Worm (Caenorhabditis elegans) whole organism, L1 larva: ENCODE measurements around the gene hda-11.

Experiments used
- F16B12.6 ChIP-seq: fragments of 150-350 bp; optimal IDR thresholded peaks from 2 replicates; lab custom pipeline; 2014; ENCODE audit warnings: missing biosample characterization, missing genetic modification characterization
- aly-2 ChIP-seq: fragments of 150-350 bp; optimal IDR thresholded peaks from 2 replicates; lab custom pipeline; 2014; ENCODE audit warnings: missing biosample characterization, missing genetic modification characterization
- blmp-1 ChIP-seq: fragments of 150-350 bp; optimal IDR thresholded peaks from 2 replicates; lab custom pipeline; 2014; ENCODE audit warnings: missing biosample characterization, missing genetic modification characterization
- ceh-8 ChIP-seq: fragments of 200-800 bp; sonication (Bioruptor generic); optimal IDR thresholded peaks from 2 replicates; lab custom pipeline; 2018; ENCODE audit warnings: mild to moderate bottlenecking, missing genetic modification characterization, moderate library complexity, missing compliant biosample characterization
- ceh-82 ChIP-seq, 3 experiments: fragments of 150-350 bp in 1 of 3; sonication (generic microtip) in 2 of 3; optimal IDR thresholded peaks; 2 replicates each; lab custom pipeline; 2014 to 2017; ENCODE audit warnings: missing biosample characterization in 3 of 3, missing genetic modification characterization in 3 of 3
- ceh-90 ChIP-seq: sonication (generic microtip); optimal IDR thresholded peaks from 2 replicates; lab custom pipeline; 2016; ENCODE audit warnings: missing genetic modification characterization, missing compliant biosample characterization
- ces-1 ChIP-seq: fragments of 150-350 bp; optimal IDR thresholded peaks from 2 replicates; lab custom pipeline; 2014; ENCODE audit warnings: missing biosample characterization, missing genetic modification reagents, missing genetic modification characterization
- dpl-1 ChIP-seq, 3 experiments: fragments of 150-350 bp in 2 of 3; sonication (generic microtip) in 1 of 3; optimal IDR thresholded peaks; 2 replicates each; lab custom pipeline; 2014 to 2017; ENCODE audit warnings: missing biosample characterization in 3 of 3, missing genetic modification characterization in 3 of 3, missing genetic modification reagents in 3 of 3
- efl-1 ChIP-seq, 4 experiments: fragments of 150-350 bp; optimal IDR thresholded peaks in 3 of 4; peaks in 1 of 4; 1 replicate in 1 of 4; 2 replicates in 3 of 4; lab custom pipeline; 2014; ENCODE audit warnings: missing biosample characterization in 2 of 4, missing genetic modification characterization in 2 of 4, missing genetic modification reagents in 2 of 4
- efl-3 ChIP-seq: fragments of 200-800 bp; sonication (Bioruptor generic); optimal IDR thresholded peaks from 2 replicates; lab custom pipeline; 2018; ENCODE audit warnings: mild to moderate bottlenecking, missing genetic modification characterization, missing compliant biosample characterization
- egl-13 ChIP-seq: sonication (generic microtip); optimal IDR thresholded peaks from 2 replicates; lab custom pipeline; 2016; ENCODE audit warnings: missing genotype, missing genetic modification reagents, missing genetic modification characterization, missing compliant biosample characterization
- egl-27 ChIP-seq, 2 experiments: fragments of 150-350 bp in 1 of 2; sonication (generic microtip); optimal IDR thresholded peaks; 3 replicates each; lab custom pipeline; 2017 to 2018; ENCODE audit warnings: missing biosample characterization in 2 of 2, missing genetic modification characterization in 2 of 2, missing genetic modification reagents in 2 of 2
- elt-2 ChIP-seq: sonication (generic microtip); optimal IDR thresholded peaks from 2 replicates; lab custom pipeline; 2016; ENCODE audit warnings: missing genetic modification characterization, mild to moderate bottlenecking, inconsistent platforms, missing compliant biosample characterization, missing genetic modification reagents
- fkh-10 ChIP-seq: sonication (generic microtip); optimal IDR thresholded peaks from 2 replicates; lab custom pipeline; 2017; ENCODE audit warnings: missing biosample characterization, missing genetic modification reagents, missing genetic modification characterization
- fkh-4 ChIP-seq: sonication (generic microtip); optimal IDR thresholded peaks from 2 replicates; lab custom pipeline; 2016; ENCODE audit warnings: missing compliant biosample characterization, missing genetic modification characterization, borderline replicate concordance
- fos-1 ChIP-seq: fragments of 150-350 bp; optimal IDR thresholded peaks from 2 replicates; lab custom pipeline; 2014; ENCODE audit warnings: missing biosample characterization, missing genetic modification characterization
- hpl-2 ChIP-seq: fragments of 150-350 bp; optimal IDR thresholded peaks from 2 replicates; lab custom pipeline; 2014; ENCODE audit warnings: missing biosample characterization, missing genetic modification reagents, missing genetic modification characterization
- irx-1 ChIP-seq: sonication (generic microtip); optimal IDR thresholded peaks from 2 replicates; lab custom pipeline; 2016; ENCODE audit warnings: missing genetic modification characterization, missing compliant biosample characterization
- lin-13 ChIP-seq: fragments of 150-350 bp; optimal IDR thresholded peaks from 2 replicates; lab custom pipeline; 2014; ENCODE audit warnings: missing biosample characterization, missing genetic modification reagents, missing genetic modification characterization
- lin-14 ChIP-seq: fragments of 200-800 bp; sonication (Bioruptor generic); optimal IDR thresholded peaks from 2 replicates; lab custom pipeline; 2018; ENCODE audit warnings: mild to moderate bottlenecking, missing genetic modification characterization, moderate library complexity, missing compliant biosample characterization
- lsy-2 ChIP-seq, 2 experiments: fragments of 150-350 bp; optimal IDR thresholded peaks; 2 replicates each; lab custom pipeline; 2014; ENCODE audit warnings: missing biosample characterization in 2 of 2, missing genetic modification characterization in 2 of 2
- mab-9 ChIP-seq: fragments of 200-800 bp; sonication (Bioruptor generic); IDR thresholded peaks from 2 replicates; pipeline ENCODE4 v1.3.6; 2022; ENCODE audit warnings: missing genetic modification reagents, missing genetic modification characterization, missing compliant biosample characterization
- mdl-1 ChIP-seq, 2 experiments: fragments of 150-350 bp; optimal IDR thresholded peaks; 2 replicates each; lab custom pipeline; 2014 to 2017; ENCODE audit warnings: missing biosample characterization in 2 of 2, missing genetic modification characterization in 2 of 2, inconsistent platforms in 1 of 2
- mep-1 ChIP-seq: fragments of 150-350 bp; optimal IDR thresholded peaks from 2 replicates; lab custom pipeline; 2014; ENCODE audit warnings: missing biosample characterization, missing genetic modification characterization
- nhr-19 ChIP-seq: fragments of 200-800 bp; sonication (Bioruptor generic); conservative IDR thresholded peaks from 2 replicates; pipeline ENCODE4 v1.3.6; 2022; ENCODE audit warnings: missing genetic modification characterization, missing compliant biosample characterization
- nhr-237 ChIP-seq: fragments of 150-350 bp; optimal IDR thresholded peaks from 2 replicates; lab custom pipeline; 2014; ENCODE audit warnings: missing biosample characterization, missing genetic modification characterization
- nhr-28 ChIP-seq: fragments of 150-350 bp; optimal IDR thresholded peaks from 2 replicates; lab custom pipeline; 2014; ENCODE audit warnings: missing biosample characterization, missing genetic modification characterization
- nhr-76 ChIP-seq: sonication (generic microtip); optimal IDR thresholded peaks from 2 replicates; lab custom pipeline; 2017; ENCODE audit warnings: missing biosample characterization, missing genetic modification characterization
- nhr-77 ChIP-seq: fragments of 150-350 bp; optimal IDR thresholded peaks from 2 replicates; lab custom pipeline; 2014; ENCODE audit warnings: missing biosample characterization, missing genetic modification characterization
- nhr-90 ChIP-seq: sonication (generic microtip); optimal IDR thresholded peaks from 2 replicates; lab custom pipeline; 2016; ENCODE audit warnings: mild to moderate bottlenecking, missing genetic modification characterization, missing compliant biosample characterization; ENCODE audit not compliant: poor library complexity
- rnt-1 ChIP-seq: sonication (generic microtip); optimal IDR thresholded peaks from 2 replicates; lab custom pipeline; 2016; ENCODE audit warnings: mild to moderate bottlenecking, missing genetic modification characterization, moderate library complexity, missing compliant biosample characterization
- snu-23 ChIP-seq: sonication (generic microtip); optimal IDR thresholded peaks from 2 replicates; lab custom pipeline; 2016; ENCODE audit warnings: missing genetic modification characterization, missing compliant biosample characterization
- sox-4 ChIP-seq: sonication (generic microtip); optimal IDR thresholded peaks from 2 replicates; lab custom pipeline; 2016; ENCODE audit warnings: missing genetic modification characterization, missing compliant biosample characterization
- tbx-2 ChIP-seq: sonication (generic microtip); optimal IDR thresholded peaks from 2 replicates; lab custom pipeline; 2016; ENCODE audit warnings: missing genetic modification characterization, missing compliant biosample characterization
- tlp-1 ChIP-seq: fragments of 150-350 bp; optimal IDR thresholded peaks from 2 replicates; lab custom pipeline; 2014; ENCODE audit warnings: missing biosample characterization, missing genetic modification characterization
- unc-30 ChIP-seq: sonication (generic microtip); optimal IDR thresholded peaks from 2 replicates; lab custom pipeline; 2017; ENCODE audit warnings: missing biosample characterization, missing genetic modification characterization
- unc-86 ChIP-seq: sonication (generic microtip); optimal IDR thresholded peaks from 2 replicates; lab custom pipeline; 2016; ENCODE audit warnings: missing genetic modification characterization, missing compliant biosample characterization
- unc-98 ChIP-seq: fragments of 200-800 bp; sonication (Bioruptor generic); IDR thresholded peaks from 2 replicates; pipeline ENCODE4 v1.3.6; 2022; ENCODE audit warnings: missing genetic modification characterization, missing compliant biosample characterization
- vab-15 ChIP-seq: sonication (generic microtip); optimal IDR thresholded peaks from 2 replicates; lab custom pipeline; 2017; ENCODE audit warnings: missing genotype, mild to moderate bottlenecking, missing genetic modification characterization, missing compliant biosample characterization
- zip-4 ChIP-seq: fragments of 200-800 bp; sonication (Bioruptor generic); optimal IDR thresholded peaks from 2 replicates; lab custom pipeline; 2018; ENCODE audit warnings: mild to moderate bottlenecking, missing genetic modification characterization, moderate library complexity, missing compliant biosample characterization

The hda-11 gene

ce11 chrV:10514271-10514670, 11.7 kb upstream of the hda-11 start, which contains the start of gene dmsr-8:
TSS of gene dmsr-8 (minus strand) at chrV:10514371.
- TF ChIP-seq elt-2 (no peak), fos-1 (no peak), lin-14 (GFP tag; lab: Kevin White, UChicago) (no peak), mab-9 (GFP tag; lab: Robert Waterston, UW) (no peak), hpl-2 (GFP tag; lab: Kevin White, UChicago) (no peak), snu-23 (GFP tag; lab: Kevin White, UChicago) (no peak)

DNA sequence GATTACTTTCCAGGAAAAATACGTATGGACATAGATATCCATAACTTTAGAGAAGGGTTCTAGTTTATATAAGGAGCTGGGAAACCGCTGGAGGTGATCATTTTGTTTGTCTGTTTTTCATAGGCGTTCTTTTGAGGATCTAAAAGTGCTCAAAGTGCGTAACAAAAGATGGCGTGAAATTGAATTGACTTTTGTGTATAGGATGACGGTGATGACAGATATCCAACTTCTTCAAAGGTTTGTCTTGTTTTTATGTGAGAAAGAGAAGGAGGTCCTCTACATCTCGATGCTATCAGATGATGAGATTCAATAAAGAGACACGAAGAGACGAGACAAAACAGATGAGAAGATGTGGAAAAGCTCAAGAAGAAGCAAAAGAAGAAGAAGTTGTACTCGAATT, 9.3 kb upstream of the hda-11 start:
- TF ChIP-seq unc-86 (tag; lab: Kevin White, UChicago) (no peak), fkh-10 (GFP tag; lab: Kevin White, UChicago) (peak; percentile 51), lin-14 (GFP tag; lab: Kevin White, UChicago) (peak; percentile 24), sox-4 (tag; lab: Kevin White, UChicago) (no peak)

DNA sequence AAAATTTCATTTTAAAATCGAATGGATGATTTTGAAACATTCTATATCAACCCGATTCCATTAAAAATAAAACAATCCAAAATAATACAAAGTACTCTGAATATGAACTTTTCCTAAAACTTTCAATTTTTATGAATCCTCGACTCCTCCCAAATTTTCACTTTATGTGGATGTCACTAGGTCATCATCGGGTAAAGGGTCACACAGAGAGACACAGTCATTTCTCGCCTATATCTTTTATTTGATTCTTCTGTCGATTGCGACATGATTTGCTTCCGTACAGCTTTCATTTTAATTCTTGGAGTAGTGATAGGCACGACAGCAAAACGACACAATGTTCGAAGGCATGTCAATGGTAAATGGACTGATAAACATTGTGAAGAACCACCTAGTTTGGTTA, 2.5 kb downstream of the hda-11 start, which contains the start of gene F25D1.3:
TSS of gene F25D1.3 (plus strand) at position 225 of the 400 bp plus-strand sequence.
- TF ChIP-seq zip-4 (no peak), ceh-90 (tag; lab: Kevin White, UChicago) (no peak), unc-98 (GFP tag; lab: Robert Waterston, UW) (no peak), fkh-10 (GFP tag; lab: Kevin White, UChicago) (no peak), blmp-1 (tag; lab: Kevin White, UChicago) (peak; percentile 96), efl-1 (optimal IDR thresholded peaks at IDR 0.05; lab: Kevin White, UChicago) (no peak), efl-1 (GFP tag; optimal IDR thresholded peaks at IDR 0.05 in 1 of 2; lab: Kevin White, UChicago) (no peak), nhr-76 (no peak)

ce11 chrV:10529600-10529999, 3.6 kb downstream of the hda-11 start:
- TF ChIP-seq blmp-1 (tag; lab: Kevin White, UChicago): peak; percentile 93
- TF ChIP-seq hpl-2 (GFP tag; lab: Kevin White, UChicago): no peak
- no peak for TF ChIP-seq nhr-77

DNA sequence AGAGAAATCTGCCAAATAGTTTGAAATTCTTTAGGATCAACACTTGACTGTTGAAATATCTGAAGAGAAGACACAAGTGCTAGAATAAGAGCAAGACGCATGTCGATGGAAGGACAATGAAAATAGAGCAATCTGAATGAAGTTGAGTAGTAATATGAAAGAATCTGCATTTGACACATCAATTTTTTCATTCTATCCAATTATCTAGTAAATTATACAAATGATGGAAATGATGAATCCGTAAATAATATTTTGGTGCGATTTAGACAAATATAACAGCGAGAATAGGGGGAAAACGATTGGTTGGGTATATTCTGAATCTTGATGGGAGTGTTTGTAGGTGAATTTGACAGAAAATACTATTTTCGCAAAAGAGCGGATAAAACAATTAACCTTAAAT, 6.7 kb downstream of the hda-11 start, which contains the start of gene txt-10:
TSS of gene txt-10 (minus strand) at position 101 of the 400 bp plus-strand sequence.
- TF ChIP-seq ceh-82 (tag; optimal IDR thresholded peaks at IDR 0.05; lab: Kevin White, UChicago) (no peak), vab-15 (tag; lab: Kevin White, UChicago) (no peak), dpl-1 (GFP tag; optimal IDR thresholded peaks at IDR 0.05; lab: Kevin White, UChicago) (no peak), mdl-1 (tag; optimal IDR thresholded peaks at IDR 0.05; lab: Kevin White, UChicago) (no peak), unc-30 (tag; lab: Kevin White, UChicago) (no peak), nhr-237 (tag; lab: Kevin White, UChicago) (no peak), rnt-1 (no peak), unc-86 (tag; lab: Kevin White, UChicago) (no peak), efl-3 (GFP tag; lab: Kevin White, UChicago) (no peak), ceh-90 (tag; lab: Kevin White, UChicago) (no peak), fkh-4 (tag; lab: Kevin White, UChicago) (no peak), snu-23 (GFP tag; lab: Kevin White, UChicago) (no peak), F16B12.6 (tag; lab: Kevin White, UChicago) (no peak), nhr-28 (no peak), hpl-2 (GFP tag; lab: Kevin White, UChicago) (no peak), ceh-8 (no peak), ces-1 (no peak), tlp-1 (no peak), mab-9 (GFP tag; lab: Robert Waterston, UW) (no peak)

DNA sequence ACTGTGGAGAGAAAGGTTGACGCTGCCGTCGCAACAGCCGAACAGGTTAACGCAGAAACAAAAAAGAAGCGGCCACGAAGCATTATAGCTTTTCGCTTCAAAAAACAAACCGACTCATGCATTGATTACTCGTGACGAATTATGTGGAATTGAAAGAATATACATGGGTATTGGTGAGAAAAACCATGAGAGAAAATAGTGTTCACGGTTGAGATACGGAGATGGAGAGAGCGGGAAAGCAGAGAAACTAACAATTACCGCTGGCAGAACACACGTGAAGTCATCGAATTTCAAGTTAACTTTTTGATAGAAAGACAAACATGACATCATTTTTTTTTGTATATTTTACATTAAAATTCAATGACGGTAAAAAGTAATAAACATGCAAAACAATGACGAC, 9.3 kb downstream of the hda-11 start:
- TF ChIP-seq aly-2 (tag; lab: Kevin White, UChicago) (no peak), dpl-1 (GFP tag; optimal IDR thresholded peaks at IDR 0.05; lab: Kevin White, UChicago) (peak in 2 of 3 experiments; percentile 14 to 35), ceh-90 (tag; lab: Kevin White, UChicago) (no peak), fos-1 (no peak), elt-2 (peak; percentile 17), nhr-28 (no peak), mep-1 (tag; lab: Kevin White, UChicago) (peak; percentile 42), fkh-10 (GFP tag; lab: Kevin White, UChicago) (no peak), ceh-8 (no peak), snu-23 (GFP tag; lab: Kevin White, UChicago) (peak; percentile 45), tbx-2 (tag; lab: Kevin White, UChicago) (no peak), ceh-82 (tag; optimal IDR thresholded peaks at IDR 0.05; lab: Kevin White, UChicago) (no peak), irx-1 (tag; lab: Kevin White, UChicago) (no peak), ces-1 (no peak), nhr-90 (tag; lab: Kevin White, UChicago) (peak; percentile 24), nhr-19 (GFP tag; lab: Robert Waterston, UW) (no peak), lsy-2 (tag; optimal IDR thresholded peaks at IDR 0.05; lab: Kevin White, UChicago) (no peak), egl-13 (tag; lab: Kevin White, UChicago) (no peak), egl-27 (tag; optimal IDR thresholded peaks at IDR 0.05; lab: Kevin White, UChicago) (no peak), lin-13 (GFP tag; lab: Kevin White, UChicago) (no peak)
